Worm (Caenorhabditis elegans) whole organism, mixed stage, embryonic: ENCODE results near the gene par-1.

Source experiments
- M03D4.4 ChIP-seq: sonication (generic microtip); optimal IDR thresholded peaks from 2 replicates; lab custom pipeline; 2017; ENCODE audit warnings: mild to moderate bottlenecking, missing genetic modification characterization, missing compliant biosample characterization
- bed-3 ChIP-seq: fragments of 200-800 bp; sonication (Bioruptor generic); optimal IDR thresholded peaks from 3 replicates; lab custom pipeline; 2018; ENCODE audit warnings: mild to moderate bottlenecking, missing genetic modification characterization, moderate library complexity, missing compliant biosample characterization
- ceh-39 ChIP-seq: fragments of 150-350 bp; optimal IDR thresholded peaks from 2 replicates; lab custom pipeline; 2014; ENCODE audit warnings: missing biosample characterization, missing genetic modification characterization
- ceh-83 ChIP-seq: fragments of 200-800 bp; sonication (Bioruptor generic); optimal IDR thresholded peaks from 2 replicates; lab custom pipeline; 2018; ENCODE audit warnings: mild to moderate bottlenecking, missing genetic modification characterization, missing compliant biosample characterization
- ces-1 ChIP-seq: fragments of 150-350 bp; optimal IDR thresholded peaks from 2 replicates; lab custom pipeline; 2014; ENCODE audit warnings: missing biosample characterization, missing genetic modification reagents, missing genetic modification characterization
- cnd-1 ChIP-seq: fragments of 200-800 bp; sonication (Bioruptor generic); optimal IDR thresholded peaks from 2 replicates; lab custom pipeline; 2018; ENCODE audit warnings: mild to moderate bottlenecking, missing genetic modification characterization, missing compliant biosample characterization
- elt-1 ChIP-seq: sonication (generic microtip); optimal IDR thresholded peaks from 2 replicates; lab custom pipeline; 2017; ENCODE audit warnings: missing genetic modification characterization, mild to moderate bottlenecking, missing compliant biosample characterization, antibody characterized with exemption, moderate library complexity, borderline replicate concordance; ENCODE audit not compliant: insufficient read depth
- elt-3 ChIP-seq: fragments of 150-350 bp; optimal IDR thresholded peaks from 2 replicates; lab custom pipeline; 2014; ENCODE audit warnings: missing biosample characterization, missing genetic modification characterization
- flh-1 ChIP-seq: fragments of 200-800 bp; sonication (Bioruptor generic); optimal IDR thresholded peaks from 2 replicates; lab custom pipeline; 2018; ENCODE audit warnings: mild to moderate bottlenecking, missing genetic modification characterization, moderate library complexity, missing compliant biosample characterization
- ham-2 ChIP-seq: fragments of 200-800 bp; sonication (Bioruptor generic); optimal IDR thresholded peaks from 2 replicates; lab custom pipeline; 2018; ENCODE audit warnings: mild to moderate bottlenecking, missing genetic modification characterization, missing compliant biosample characterization
- lin-13 ChIP-seq: fragments of 150-350 bp; optimal IDR thresholded peaks from 2 replicates; lab custom pipeline; 2014; ENCODE audit warnings: missing biosample characterization, missing genetic modification characterization
- lin-32 ChIP-seq: fragments of 200-800 bp; sonication (Bioruptor generic); optimal IDR thresholded peaks from 2 replicates; lab custom pipeline; 2018; ENCODE audit warnings: mild to moderate bottlenecking, missing genetic modification characterization, missing compliant biosample characterization
- lsy-2 ChIP-seq: fragments of 150-350 bp; optimal IDR thresholded peaks from 2 replicates; lab custom pipeline; 2014; ENCODE audit warnings: missing biosample characterization, missing genetic modification characterization
- mab-5 ChIP-seq: fragments of 150-350 bp; optimal IDR thresholded peaks from 2 replicates; lab custom pipeline; 2014; ENCODE audit warnings: missing biosample characterization, missing genetic modification characterization
- mep-1 ChIP-seq: fragments of 150-350 bp; optimal IDR thresholded peaks from 2 replicates; lab custom pipeline; 2017; ENCODE audit warnings: missing biosample characterization, missing genetic modification reagents, missing genetic modification characterization, inconsistent platforms
- mls-2 ChIP-seq: sonication (generic microtip); optimal IDR thresholded peaks from 2 replicates; lab custom pipeline; 2016; ENCODE audit warnings: mild to moderate bottlenecking, missing genetic modification characterization, moderate library complexity, missing compliant biosample characterization
- nhr-12 ChIP-seq: fragments of 150-350 bp; optimal IDR thresholded peaks from 2 replicates; lab custom pipeline; 2014; ENCODE audit warnings: missing biosample characterization, missing genetic modification characterization
- nhr-2 ChIP-seq: fragments of 150-350 bp; optimal IDR thresholded peaks from 2 replicates; lab custom pipeline; 2014; ENCODE audit warnings: missing biosample characterization, missing genetic modification characterization
- nhr-237 ChIP-seq: fragments of 150-350 bp; optimal IDR thresholded peaks from 2 replicates; lab custom pipeline; 2014; ENCODE audit warnings: missing biosample characterization, missing genetic modification characterization
- nhr-28 ChIP-seq: fragments of 150-350 bp; optimal IDR thresholded peaks from 2 replicates; lab custom pipeline; 2014; ENCODE audit warnings: missing biosample characterization, missing genetic modification characterization
- nhr-76 ChIP-seq: sonication (generic microtip); optimal IDR thresholded peaks from 2 replicates; lab custom pipeline; 2017; ENCODE audit warnings: missing biosample characterization, missing genetic modification characterization
- pha-4 ChIP-seq: fragments of 150-350 bp; optimal IDR thresholded peaks from 2 replicates; lab custom pipeline; 2018; ENCODE audit warnings: missing biosample characterization, missing genetic modification reagents, missing genetic modification characterization
- snpc-4 ChIP-seq: fragments of 150-350 bp; optimal IDR thresholded peaks from 2 replicates; lab custom pipeline; 2014; ENCODE audit warnings: missing biosample characterization, missing genetic modification characterization
- sptf-1 ChIP-seq: sonication (generic microtip); optimal IDR thresholded peaks from 2 replicates; lab custom pipeline; 2017; ENCODE audit warnings: mild to moderate bottlenecking, missing genetic modification characterization, moderate library complexity, missing compliant biosample characterization
- tbx-8 ChIP-seq: fragments of 200-800 bp; sonication (Bioruptor generic); optimal IDR thresholded peaks from 2 replicates; lab custom pipeline; 2018; ENCODE audit warnings: mild to moderate bottlenecking, missing genetic modification characterization, moderate library complexity, missing compliant biosample characterization
- unc-120 ChIP-seq: sonication (generic microtip); optimal IDR thresholded peaks from 2 replicates; lab custom pipeline; 2017; ENCODE audit warnings: missing genetic modification characterization, missing compliant biosample characterization; ENCODE audit not compliant: poor library complexity, severe bottlenecking
- unc-39 ChIP-seq: fragments of 150-350 bp; optimal IDR thresholded peaks from 2 replicates; lab custom pipeline; 2014; ENCODE audit warnings: missing biosample characterization, missing genetic modification characterization
- unc-62 ChIP-seq: fragments of 150-350 bp; optimal IDR thresholded peaks from 2 replicates; lab custom pipeline; 2014; ENCODE audit warnings: missing biosample characterization, missing genetic modification reagents, missing genetic modification characterization
- zip-8 ChIP-seq: fragments of 150-350 bp; optimal IDR thresholded peaks from 2 replicates; lab custom pipeline; 2014; ENCODE audit warnings: missing biosample characterization, missing genetic modification characterization
- ztf-11 ChIP-seq: fragments of 150-350 bp; optimal IDR thresholded peaks from 2 replicates; lab custom pipeline; 2014; ENCODE audit warnings: missing biosample characterization, missing genetic modification characterization

The par-1 gene

DNA sequence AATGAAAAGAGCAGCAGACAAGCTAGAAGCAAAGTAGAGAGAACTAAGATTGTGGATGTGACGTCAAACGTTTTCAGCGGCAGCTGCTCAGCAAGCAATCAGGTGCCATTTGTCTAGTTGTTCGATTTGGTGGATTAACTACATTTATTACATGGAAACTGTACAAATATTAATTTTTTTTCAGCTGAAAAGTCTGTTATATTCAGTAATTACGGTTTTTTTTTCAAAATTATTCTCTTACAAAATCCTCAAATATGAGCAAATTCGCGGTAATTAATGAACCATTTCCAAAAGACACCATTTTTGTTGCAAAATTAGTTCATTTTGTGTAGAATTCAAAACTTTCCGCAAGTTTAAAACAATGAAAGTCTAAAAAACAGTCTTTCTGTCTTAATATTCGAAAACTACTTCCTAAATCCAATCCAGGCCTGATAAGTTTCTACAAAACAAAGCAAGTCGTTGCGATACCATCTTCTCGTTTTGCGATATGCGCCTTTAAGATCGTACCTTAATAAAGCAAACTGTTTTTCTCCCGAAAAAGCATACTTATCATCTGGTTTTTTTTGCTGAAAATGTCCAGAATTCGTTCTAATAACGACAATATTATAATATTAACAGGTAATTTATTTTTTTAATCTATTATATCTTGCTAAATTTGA is 54.7 kb downstream of the par-1 start, which contains the start of the genes D1086.5 and him-5:
D1086.5 (minus strand) TSS at position 51 of the 659 bp plus-strand sequence.
him-5 (plus strand) TSS at position 118 of the 659 bp plus-strand sequence.
- TF ChIP-seq unc-120 (tag; lab: Kevin White, UChicago) (no peak), bed-3 (GFP tag; lab: Kevin White, UChicago) (no peak), nhr-28 (tag; lab: Kevin White, UChicago) (no peak), ces-1 (GFP tag; lab: Kevin White, UChicago) (no peak), ztf-11 (no peak), tbx-8 (GFP tag; lab: Kevin White, UChicago) (no peak), elt-1 (no peak)

DNA sequence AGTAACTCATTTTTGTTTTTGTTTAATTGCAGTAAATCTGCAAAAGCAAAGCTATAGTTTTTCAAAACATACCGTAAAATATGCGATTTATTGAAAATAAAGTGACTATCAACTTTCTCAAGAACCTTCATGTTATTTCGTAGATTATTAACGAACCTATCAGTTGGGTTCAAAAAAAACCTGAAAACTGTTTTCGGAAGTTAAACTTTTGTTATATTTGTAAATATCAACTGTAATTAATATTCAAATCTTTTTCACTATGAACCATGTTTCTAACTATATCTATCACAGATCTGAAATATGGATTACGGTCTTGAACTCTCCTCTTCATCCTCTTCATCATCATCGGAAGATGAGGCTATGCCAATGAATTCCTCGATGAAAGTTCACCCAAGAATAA is 57.1 kb downstream of the par-1 start, which contains the start of gene D1086.19:
D1086.19 (plus strand) TSS at position 301 of the 400 bp plus-strand sequence.
- TF ChIP-seq ham-2 (GFP tag; lab: Kevin White, UChicago) (no peak), nhr-12 (tag; lab: Kevin White, UChicago) (no peak), bed-3 (GFP tag; lab: Kevin White, UChicago) (no peak), ces-1 (GFP tag; lab: Kevin White, UChicago) (no peak), ceh-83 (no peak), mep-1 (tag; lab: Kevin White, UChicago) (no peak), unc-39 (tag; lab: Kevin White, UChicago) (no peak), nhr-237 (tag; lab: Kevin White, UChicago) (no peak), mls-2 (tag; lab: Kevin White, UChicago) (no peak), flh-1 (GFP tag; lab: Kevin White, UChicago) (no peak), nhr-28 (tag; lab: Kevin White, UChicago) (no peak), nhr-2 (tag; lab: Kevin White, UChicago) (no peak), snpc-4 (no peak), ztf-11 (no peak), sptf-1 (tag; lab: Kevin White, UChicago) (no peak)

DNA sequence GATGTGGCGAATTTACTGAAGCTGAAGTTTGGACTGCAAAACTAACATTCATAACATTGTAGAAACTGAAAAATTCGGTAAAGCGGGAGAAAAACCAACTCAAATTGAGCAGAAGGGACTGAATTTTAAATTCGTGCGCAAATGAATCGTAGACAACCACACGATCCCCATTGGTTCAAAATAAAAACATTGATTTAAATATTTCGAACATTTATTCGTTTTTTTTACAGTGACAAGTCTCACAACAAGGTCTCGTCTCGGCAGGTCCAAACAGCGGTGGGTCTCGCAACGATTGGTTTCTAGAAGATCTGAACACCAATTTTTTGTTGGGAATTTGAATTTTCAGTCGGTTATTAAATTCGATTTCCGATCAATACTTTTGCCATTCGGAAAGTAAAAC is 59.6 kb downstream of the par-1 start, which contains the start of gene D1086.18:
D1086.18 (plus strand) TSS at position 301 of the 400 bp plus-strand sequence.
- TF ChIP-seq nhr-76 (tag; lab: Kevin White, UChicago) (no peak), M03D4.4 (tag; lab: Kevin White, UChicago) (no peak), lin-32 (GFP tag; lab: Kevin White, UChicago) (no peak), unc-120 (tag; lab: Kevin White, UChicago) (no peak), zip-8 (no peak), cnd-1 (tag; lab: Kevin White, UChicago) (no peak), mab-5 (tag; lab: Kevin White, UChicago) (no peak), ceh-83 (no peak), ceh-39 (tag; lab: Kevin White, UChicago) (no peak), flh-1 (GFP tag; lab: Kevin White, UChicago) (no peak), lsy-2 (tag; lab: Kevin White, UChicago) (no peak), nhr-2 (tag; lab: Kevin White, UChicago) (no peak), nhr-237 (tag; lab: Kevin White, UChicago) (no peak), pha-4 (tag; lab: Kevin White, UChicago) (no peak), mls-2 (tag; lab: Kevin White, UChicago) (no peak), ces-1 (GFP tag; lab: Kevin White, UChicago) (no peak), elt-3 (no peak)

DNA sequence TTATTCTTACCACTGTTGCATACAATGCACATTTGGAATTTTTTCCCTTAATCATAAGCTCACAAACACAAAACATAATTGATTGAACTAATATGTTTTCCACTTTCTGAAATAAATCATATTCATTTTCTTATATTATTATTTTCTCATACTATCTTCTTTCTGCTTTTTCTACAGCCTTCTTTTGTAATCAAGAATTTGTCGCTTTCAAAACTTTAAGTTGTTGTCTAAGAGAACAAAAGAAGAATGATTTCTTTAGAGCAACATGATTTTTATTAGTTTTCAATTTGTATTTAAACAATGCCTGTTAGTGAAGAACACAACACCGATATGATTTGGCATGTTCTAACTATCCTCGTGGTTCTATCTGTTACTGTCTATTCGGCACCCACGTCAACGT is 61.2 kb downstream of the par-1 start, which contains the start of gene D1086.7:
D1086.7 (plus strand) TSS at position 301 of the 400 bp plus-strand sequence.
- TF ChIP-seq ces-1 (GFP tag; lab: Kevin White, UChicago) = no peak
- no peak for TF ChIP-seq unc-39 (tag; lab: Kevin White, UChicago)
- TF ChIP-seq elt-3 = no peak
- no peak for TF ChIP-seq mep-1 (tag; lab: Kevin White, UChicago)
- TF ChIP-seq lsy-2 (tag; lab: Kevin White, UChicago) = no peak
- no peak for TF ChIP-seq sptf-1 (tag; lab: Kevin White, UChicago)
- no peak for TF ChIP-seq ceh-83
- no peak for TF ChIP-seq unc-62 (GFP tag; lab: Kevin White, UChicago)
- no peak for TF ChIP-seq cnd-1 (tag; lab: Kevin White, UChicago)
- TF ChIP-seq ztf-11 = no peak
- no peak for TF ChIP-seq lin-13
- TF ChIP-seq mls-2 (tag; lab: Kevin White, UChicago) = no peak
- no peak for TF ChIP-seq nhr-2 (tag; lab: Kevin White, UChicago)
- no peak for TF ChIP-seq pha-4 (tag; lab: Kevin White, UChicago)
- TF ChIP-seq ham-2 (GFP tag; lab: Kevin White, UChicago) = no peak
- no peak for TF ChIP-seq tbx-8 (GFP tag; lab: Kevin White, UChicago)
- TF ChIP-seq unc-120 (tag; lab: Kevin White, UChicago) = no peak
- no peak for TF ChIP-seq mab-5 (tag; lab: Kevin White, UChicago)
